Worm (Caenorhabditis elegans): ENCODE measurements around the gene fmo-2.

- TF ChIP-seq elt-2 (tag; optimal IDR thresholded peaks at IDR 0.05): no peak
- no peak for TF ChIP-seq hmg-11 (tag; optimal IDR thresholded peaks at IDR 0.05)
- no peak for TF ChIP-seq ama-1 (optimal IDR thresholded peaks at IDR 0.05)
- no peak for TF ChIP-seq nhr-76 (tag; optimal IDR thresholded peaks at IDR 0.05)
- no peak for TF ChIP-seq nhr-237 (tag; optimal IDR thresholded peaks at IDR 0.05)
- TF ChIP-seq daf-12 (tag; optimal IDR thresholded peaks at IDR 0.05): no peak
- TF ChIP-seq sea-2 (GFP tag; optimal IDR thresholded peaks at IDR 0.05): no peak
- no peak for TF ChIP-seq elt-3 (tag; optimal IDR thresholded peaks at IDR 0.05)
- no peak for TF ChIP-seq skn-1 (tag; optimal IDR thresholded peaks at IDR 0.05)
- no peak for TF ChIP-seq nhr-28 (tag; optimal IDR thresholded peaks at IDR 0.05)
- no peak for TF ChIP-seq nhr-11 (tag; optimal IDR thresholded peaks at IDR 0.05)
- TF ChIP-seq nhr-12 (tag; optimal IDR thresholded peaks at IDR 0.05): no peak
- TF ChIP-seq lin-15B (tag; optimal IDR thresholded peaks at IDR 0.05): no peak
Observed at ce11 chrIV:10666523-10666922, 15.8 kb upstream of the fmo-2 start, which contains the start of gene epi-1.
